Fruit fly (Drosophila melanogaster) whole organism, adult: Measurements from ENCODE around the gene CG1307.

Experiments
- CG12768 ChIP-seq: fragments of 200-800 bp; sonication (Bioruptor generic); optimal IDR thresholded peaks from 2 replicates; lab custom pipeline; 2017; ENCODE audit warnings: missing biosample characterization, missing genetic modification characterization, mild to moderate bottlenecking, moderate library complexity, missing genetic modification reagents
- CG1620 ChIP-seq: fragments of 200-800 bp; sonication (Bioruptor generic); optimal IDR thresholded peaks from 2 replicates; lab custom pipeline; 2016; ENCODE audit warnings: missing biosample characterization, missing genetic modification characterization
- CG33017 ChIP-seq: fragments of 200-800 bp; sonication (Bioruptor generic); optimal IDR thresholded peaks from 2 replicates; lab custom pipeline; 2018; ENCODE audit warnings: missing biosample characterization, mild to moderate bottlenecking, missing genetic modification characterization, moderate library complexity
- cic ChIP-seq: fragments of 200-800 bp; sonication (Bioruptor generic); optimal IDR thresholded peaks from 2 replicates; lab custom pipeline; 2017; ENCODE audit warnings: missing biosample characterization, mild to moderate bottlenecking, missing genetic modification characterization, moderate library complexity
- cnc ChIP-seq, 2 experiments: fragments of >200 bp; optimal IDR thresholded peaks; 2 replicates each; lab custom pipeline; 2017
- pad ChIP-seq: fragments of 200-800 bp; sonication (Bioruptor generic); optimal IDR thresholded peaks from 3 replicates; lab custom pipeline; 2017; ENCODE audit warnings: missing biosample characterization, missing genetic modification characterization, mild to moderate bottlenecking, moderate library complexity, missing genetic modification reagents
- toe ChIP-seq: fragments of 200-800 bp; sonication (Bioruptor generic); optimal IDR thresholded peaks from 2 replicates; lab custom pipeline; 2016; ENCODE audit warnings: missing biosample characterization, missing genetic modification characterization

DNA sequence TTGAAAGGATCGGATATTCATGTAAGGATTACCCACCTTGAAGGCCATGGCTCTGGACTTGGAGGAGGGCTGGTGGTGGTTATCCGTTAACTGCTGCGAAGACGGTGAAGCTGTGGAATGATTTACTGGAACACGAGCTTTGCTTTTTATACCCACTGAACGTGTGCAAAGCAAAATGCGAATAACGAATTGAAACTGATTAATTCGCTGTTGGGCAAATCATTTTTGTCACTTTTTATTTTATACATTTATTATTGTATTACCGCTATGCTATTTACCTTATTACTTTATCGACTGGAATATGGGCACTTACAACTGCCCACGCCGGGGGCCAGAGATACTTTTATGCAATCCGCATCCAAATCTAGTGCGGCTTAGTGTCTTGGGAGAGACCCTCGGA is 32.9 kb upstream of the CG1307 start, which contains the start of gene Ccp84Af:
- TF ChIP-seq pad (no peak), CG12768 (GFP tag; lab: Kevin White, UChicago) (no peak), CG33017 (tag; lab: Kevin White, UChicago) (no peak), cic (GFP tag; lab: Kevin White, UChicago) (no peak), cnc (optimal IDR thresholded peaks at IDR 0.05; lab: Kevin White, UChicago) (no peak), toe (GFP tag; lab: Kevin White, UChicago) (no peak), CG1620 (no peak)
